Worm (Caenorhabditis elegans): Measurements from ENCODE around the gene let-767.

The let-767 gene

ce11 chrIII:6344737-6345136 lies 5.0 kb upstream of the let-767 start (continued):
- TF ChIP-seq hlh-30 (tag; optimal IDR thresholded peaks at IDR 0.05; ENCODE audit: insufficient read depth): peak; percentile 41
- TF ChIP-seq ref-2 (tag; optimal IDR thresholded peaks at IDR 0.05): peak; percentile 58
- TF ChIP-seq F13H6.1 (tag; optimal IDR thresholded peaks at IDR 0.05): peak; percentile 38
- no peak for TF ChIP-seq pha-2 (tag; optimal IDR thresholded peaks at IDR 0.05)
- TF ChIP-seq ceh-9 (tag; optimal IDR thresholded peaks at IDR 0.05): no peak
- peak; percentile 70 for TF ChIP-seq dve-1 (tag; optimal IDR thresholded peaks at IDR 0.05)
- no peak for TF ChIP-seq fax-1 (tag; optimal IDR thresholded peaks at IDR 0.05)
- TF ChIP-seq ceh-34 (tag; optimal IDR thresholded peaks at IDR 0.05): peak; percentile 63
- no peak for TF ChIP-seq ama-1 (optimal IDR thresholded peaks at IDR 0.05)
- TF ChIP-seq lin-11 (tag; optimal IDR thresholded peaks at IDR 0.05): no peak
- no peak for TF ChIP-seq ceh-45 (GFP tag; IDR thresholded peaks at IDR 0.05)
- TF ChIP-seq Y22D7AL.16 (tag; optimal IDR thresholded peaks at IDR 0.05): no peak
- no peak for TF ChIP-seq odd-2 (tag; optimal IDR thresholded peaks at IDR 0.05)
- TF ChIP-seq unc-86 (tag; optimal IDR thresholded peaks at IDR 0.05): no peak
- no peak for TF ChIP-seq elt-4 (tag; optimal IDR thresholded peaks at IDR 0.05)
- peak; percentile 29 for TF ChIP-seq C08G9.2 (tag; optimal IDR thresholded peaks at IDR 0.05)
- no peak for TF ChIP-seq tbx-7 (tag; optimal IDR thresholded peaks at IDR 0.05)
- no peak for TF ChIP-seq T23F11.4 (GFP tag; optimal IDR thresholded peaks at IDR 0.05)
- no peak for TF ChIP-seq C38D4.7 (GFP tag; optimal IDR thresholded peaks at IDR 0.05)
- TF ChIP-seq rnt-1 (tag; optimal IDR thresholded peaks at IDR 0.05): no peak
- no peak for TF ChIP-seq nhr-11 (tag; optimal IDR thresholded peaks at IDR 0.05)
- TF ChIP-seq unc-3 (GFP tag; conservative IDR thresholded peaks at IDR 0.05): no peak
- TF ChIP-seq unc-3 (tag; optimal IDR thresholded peaks at IDR 0.05): no peak
- TF ChIP-seq fkh-6 (tag; optimal IDR thresholded peaks at IDR 0.05): no peak
- TF ChIP-seq lim-6 (tag; optimal IDR thresholded peaks at IDR 0.05): no peak
- no peak for TF ChIP-seq eyg-1 (tag; optimal IDR thresholded peaks at IDR 0.05)
- no peak for TF ChIP-seq pqm-1 (tag; optimal IDR thresholded peaks at IDR 0.05)
- peak; percentile 30 for TF ChIP-seq ceh-30 (tag; optimal IDR thresholded peaks at IDR 0.05)
- no peak for TF ChIP-seq sox-2 (GFP tag; IDR thresholded peaks at IDR 0.05)
- TF ChIP-seq ceh-2 (tag; optimal IDR thresholded peaks at IDR 0.05): no peak
- peak; percentile 74 for TF ChIP-seq tbx-2 (tag; optimal IDR thresholded peaks at IDR 0.05)
- no peak for TF ChIP-seq mec-3 (tag; optimal IDR thresholded peaks at IDR 0.05; ENCODE audit: borderline replicate concordance)
- peak; percentile 68 for TF ChIP-seq ceh-18 (tag; optimal IDR thresholded peaks at IDR 0.05)
- no peak for TF ChIP-seq syd-9 (tag; optimal IDR thresholded peaks at IDR 0.05)
- TF ChIP-seq pros-1 (tag; optimal IDR thresholded peaks at IDR 0.05): peak; percentile 13
- TF ChIP-seq ceh-48 (tag; optimal IDR thresholded peaks at IDR 0.05): peak; percentile 16
- TF ChIP-seq ztf-16 (tag; optimal IDR thresholded peaks at IDR 0.05): no peak

- no peak for TF ChIP-seq sdc-2 (tag; optimal IDR thresholded peaks at IDR 0.05)
- no peak for TF ChIP-seq elt-2 (tag; optimal IDR thresholded peaks at IDR 0.05)
- TF ChIP-seq ceh-2 (tag; optimal IDR thresholded peaks at IDR 0.05): no peak
- TF ChIP-seq pros-1 (tag; optimal IDR thresholded peaks at IDR 0.05): no peak
- no peak for TF ChIP-seq hlh-30 (tag; optimal IDR thresholded peaks at IDR 0.05; ENCODE audit: insufficient read depth)
- TF ChIP-seq K02D7.2 (tag; optimal IDR thresholded peaks at IDR 0.05): no peak
Measured at ce11 chrIII:6343229-6343628, 3.5 kb upstream of the let-767 start, which contains the start of gene C56G2.9. TSS of gene C56G2.9 (minus strand) at chrIII:6343329.

ce11 chrIII:6341878-6342453 lies 2.2 kb upstream of the let-767 start, which contains the start of gene rpn-13:
TSS of gene rpn-13 (minus strand) at chrIII:6341928.
- TF ChIP-seq tbx-2 (tag; optimal IDR thresholded peaks at IDR 0.05) (peak; percentile 1), elt-2 (tag; optimal IDR thresholded peaks at IDR 0.05) (peak; percentile 13), hlh-30 (tag; optimal IDR thresholded peaks at IDR 0.05; ENCODE audit: insufficient read depth) (peak; percentile 70), ceh-34 (tag; optimal IDR thresholded peaks at IDR 0.05) (no peak), nfya-1 (tag; optimal IDR thresholded peaks at IDR 0.05) (peak; percentile 50), mec-3 (tag; optimal IDR thresholded peaks at IDR 0.05; ENCODE audit: borderline replicate concordance) (no peak)
